Worm (Caenorhabditis elegans) whole organism, L1 larva: ENCODE results near the gene dnj-3.

ENCODE experiments used
- egl-27 ChIP-seq, 2 experiments: fragments of 150-350 bp in 1 of 2; sonication (generic microtip); optimal IDR thresholded peaks; 3 replicates each; lab custom pipeline; 2017 to 2018; ENCODE audit warnings: missing biosample characterization in 2 of 2, missing genetic modification characterization in 2 of 2, missing genetic modification reagents in 2 of 2
- elt-3 ChIP-seq, 6 experiments: fragments of 150-350 bp in 1 of 6; sonication (generic microtip); optimal IDR thresholded peaks; 2 replicates each; lab custom pipeline; 2017 to 2018; ENCODE audit warnings: missing biosample characterization in 6 of 6, missing genetic modification characterization in 6 of 6, inconsistent platforms in 1 of 6
- irx-1 ChIP-seq: sonication (generic microtip); optimal IDR thresholded peaks from 2 replicates; lab custom pipeline; 2016; ENCODE audit warnings: missing genetic modification characterization, missing compliant biosample characterization
- unc-62 ChIP-seq: fragments of 150-350 bp; optimal IDR thresholded peaks from 2 replicates; lab custom pipeline; 2014; ENCODE audit warnings: missing biosample characterization, missing genetic modification reagents, missing genetic modification characterization

DNA sequence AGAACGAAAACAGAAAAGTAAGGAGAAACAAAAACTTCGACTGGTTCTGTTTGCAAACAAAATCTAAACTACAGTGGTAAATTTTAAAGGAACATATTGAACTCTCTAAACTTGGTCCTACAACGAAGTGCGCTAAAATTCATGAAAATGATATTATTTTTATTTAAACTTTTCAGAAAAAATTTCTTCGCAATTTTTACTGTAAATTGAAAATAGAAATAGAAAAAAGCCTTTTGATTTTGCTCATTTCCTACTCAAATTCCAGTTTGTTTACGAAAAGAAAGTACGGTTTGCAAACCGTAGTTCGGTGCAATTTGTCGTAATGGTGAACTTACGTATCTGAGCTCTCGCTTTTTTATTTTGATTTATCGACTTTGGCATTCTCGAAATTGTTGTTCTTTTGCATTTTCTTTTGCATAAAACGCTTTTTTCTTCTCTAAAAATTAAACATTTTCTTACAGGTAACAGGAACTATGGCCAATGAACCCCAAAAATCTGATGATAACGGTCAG lies 2.6 kb upstream of the dnj-3 start, which contains the start of gene otub-1:
- TF ChIP-seq elt-3 (tag; optimal IDR thresholded peaks at IDR 0.05; lab: Kevin White, UChicago) (no peak), unc-62 (GFP tag; lab: Kevin White, UChicago) (no peak), egl-27 (tag; optimal IDR thresholded peaks at IDR 0.05; lab: Kevin White, UChicago) (no peak), irx-1 (tag; lab: Kevin White, UChicago) (no peak)
